Worm (Caenorhabditis elegans) whole organism, late embryonic: ENCODE data around the gene fipr-29.

ENCODE experiments used
- ceh-24 ChIP-seq: sonication (generic microtip); optimal IDR thresholded peaks from 2 replicates; lab custom pipeline; 2016; ENCODE audit warnings: mild to moderate bottlenecking, missing genetic modification characterization, missing compliant biosample characterization
- ceh-48 ChIP-seq: sonication (generic microtip); optimal IDR thresholded peaks from 2 replicates; lab custom pipeline; 2016; ENCODE audit warnings: missing genetic modification characterization, inconsistent platforms, missing compliant biosample characterization
- nhr-232 ChIP-seq: sonication (generic microtip); optimal IDR thresholded peaks from 2 replicates; lab custom pipeline; 2016; ENCODE audit warnings: missing genetic modification characterization, missing compliant biosample characterization
- pha-2 ChIP-seq: sonication (generic microtip); optimal IDR thresholded peaks from 2 replicates; lab custom pipeline; 2017; ENCODE audit warnings: mild to moderate bottlenecking, missing genetic modification characterization, missing compliant biosample characterization

DNA sequence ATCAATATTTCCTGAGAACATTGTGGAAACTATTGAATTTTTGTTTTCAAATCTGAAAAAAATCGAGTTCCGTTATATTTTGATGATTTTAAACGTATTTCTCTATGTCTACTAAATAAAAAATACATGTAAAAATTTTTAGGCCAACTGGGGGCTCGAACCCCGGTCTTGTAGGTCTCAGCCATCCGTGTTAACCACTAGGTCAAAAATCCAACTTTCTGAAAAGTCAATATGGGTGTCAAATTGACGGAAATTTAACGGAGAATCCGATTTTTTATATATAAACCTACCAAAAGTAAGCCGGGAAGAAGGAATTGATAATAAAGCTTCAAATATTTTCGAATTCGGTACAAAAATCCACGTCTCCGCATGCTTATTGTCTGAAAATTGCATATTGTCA, 46.1 kb upstream of the fipr-29 start:
- TF ChIP-seq pha-2 (tag; lab: Kevin White, UChicago) (no peak), ceh-48 (tag; lab: Kevin White, UChicago) (no peak), nhr-232 (no peak), ceh-24 (tag; lab: Kevin White, UChicago) (no peak)
